Fruit fly (Drosophila melanogaster): ENCODE measurements around the gene RpL27.

The RpL27 gene

dm6 chr3R:25684859-25685258 is at the start of gene RpL27:
Gene RpL27, minus strand, starts transcription at chr3R:25685051.
- no peak for TF ChIP-seq CG8478 (optimal IDR thresholded peaks at IDR 0.05)
- TF ChIP-seq CTCF (optimal IDR thresholded peaks at IDR 0.05) = no peak

dm6 chr3R:25723795-25724194 is 38.9 kb upstream of the RpL27 start:
- TF ChIP-seq CG8478 (optimal IDR thresholded peaks at IDR 0.05) = no peak
- TF ChIP-seq CTCF (optimal IDR thresholded peaks at IDR 0.05) = no peak

DNA sequence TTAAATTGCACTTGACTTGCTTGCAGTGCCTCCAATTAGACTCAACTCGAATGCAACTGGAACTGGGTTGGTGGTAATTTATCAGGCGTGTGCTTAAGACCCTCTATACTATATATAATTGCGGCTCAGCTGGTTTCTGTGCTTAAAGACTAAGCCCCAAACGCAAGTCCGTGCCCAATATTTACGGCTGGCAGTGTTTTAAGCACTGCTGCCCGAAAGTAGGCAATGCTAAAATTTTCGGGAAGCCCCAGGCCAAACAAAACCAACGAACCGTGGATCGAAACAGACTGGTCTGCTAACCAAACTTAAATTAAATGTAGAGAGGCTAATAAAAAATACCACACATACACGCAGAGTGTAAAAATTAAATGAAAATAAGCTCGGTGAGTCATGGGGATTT is 36.2 kb upstream of the RpL27 start:
- TF ChIP-seq CG8478 (optimal IDR thresholded peaks at IDR 0.05) = no peak
- TF ChIP-seq CTCF (optimal IDR thresholded peaks at IDR 0.05) = no peak

DNA sequence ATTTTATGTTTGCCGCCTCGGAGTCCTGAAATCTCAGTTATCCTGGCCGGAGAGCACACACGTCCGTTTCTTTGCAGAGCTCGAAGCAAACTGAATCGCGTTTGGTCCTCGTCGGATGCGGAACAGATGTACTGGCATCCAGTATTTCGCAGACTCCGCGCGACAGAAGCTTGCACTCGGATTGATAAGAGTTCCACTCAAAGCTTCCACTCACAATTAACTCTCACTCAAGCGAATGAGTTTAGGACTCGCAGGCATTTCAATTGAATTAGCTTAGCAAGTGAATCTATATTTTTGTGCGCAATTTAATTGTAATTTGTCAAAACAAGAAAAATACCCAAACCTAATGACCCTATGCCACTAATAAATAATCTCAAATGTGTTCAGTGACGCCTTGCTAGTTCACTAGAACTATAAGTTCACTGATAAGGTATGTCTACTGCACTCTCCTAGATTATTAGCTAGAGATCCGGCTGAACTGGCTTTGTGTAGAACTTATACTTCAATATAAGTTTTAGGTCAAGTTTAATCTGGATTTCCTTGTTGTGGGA is 35.2 kb upstream of the RpL27 start:
- TF ChIP-seq CTCF (optimal IDR thresholded peaks at IDR 0.05) = no peak
- no peak for TF ChIP-seq CG8478 (optimal IDR thresholded peaks at IDR 0.05)

DNA sequence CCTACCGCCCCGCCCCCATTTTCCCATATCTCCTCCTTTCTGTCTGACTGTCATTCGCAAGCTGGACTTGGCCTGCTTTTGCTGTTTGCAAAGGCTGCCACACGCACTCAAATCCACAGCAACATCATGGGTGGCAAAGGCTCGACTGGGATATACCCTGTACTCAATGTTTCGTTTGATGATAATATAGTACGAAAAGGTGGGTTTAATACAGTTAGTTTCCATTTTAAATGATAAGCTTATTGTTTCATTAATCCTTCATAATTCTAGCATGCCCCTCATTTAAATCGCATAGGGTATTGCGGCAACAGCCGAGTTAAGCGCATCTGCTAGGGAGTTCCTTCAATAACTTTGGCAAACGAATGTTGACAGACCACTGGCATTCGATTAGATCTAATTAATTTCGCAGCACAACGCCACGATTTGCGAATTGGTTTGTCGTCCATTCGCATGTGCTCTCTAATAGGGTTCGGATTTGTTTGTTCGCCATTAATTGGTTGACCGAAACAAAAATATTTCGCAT is 9.4 kb upstream of the RpL27 start:
- TF ChIP-seq CTCF (optimal IDR thresholded peaks at IDR 0.05) = no peak
- no peak for TF ChIP-seq CG8478 (optimal IDR thresholded peaks at IDR 0.05)

- TF ChIP-seq CG8478 (optimal IDR thresholded peaks at IDR 0.05) (no peak), CTCF (optimal IDR thresholded peaks at IDR 0.05) (no peak)
Measured at dm6 chr3R:25686698-25687420, 2.0 kb upstream of the RpL27 start, which contains the start of gene CLS. Gene CLS, minus strand, starts transcription at chr3R:25687370.

dm6 chr3R:25680528-25680927 is 4.3 kb downstream of the RpL27 start, which contains the start of the genes CG4743 and Idh3g:
Gene CG4743, minus strand, starts transcription at chr3R:25680550.
Gene Idh3g, plus strand, starts transcription at chr3R:25680845.
- TF ChIP-seq CTCF (optimal IDR thresholded peaks at IDR 0.05) (no peak), CG8478 (optimal IDR thresholded peaks at IDR 0.05) (no peak)

- TF ChIP-seq CTCF (optimal IDR thresholded peaks at IDR 0.05) = peak in 1 of 2 experiments; percentile 24
- TF ChIP-seq CG8478 (optimal IDR thresholded peaks at IDR 0.05) = no peak
Measured at dm6 chr3R:25678489-25679082, 6.3 kb downstream of the RpL27 start, which contains the start of the genes CG4730 and CG5039. Gene CG4730, minus strand, starts transcription at chr3R:25678682. Gene CG5039, plus strand, starts transcription at chr3R:25678683.

- TF ChIP-seq CG8478 (optimal IDR thresholded peaks at IDR 0.05) = no peak
- no peak for TF ChIP-seq CTCF (optimal IDR thresholded peaks at IDR 0.05)
Measured at dm6 chr3R:25665509-25665908, 19.3 kb downstream of the RpL27 start, which contains the start of gene Lgr3. Gene Lgr3, plus strand, starts transcription at chr3R:25665809.

DNA sequence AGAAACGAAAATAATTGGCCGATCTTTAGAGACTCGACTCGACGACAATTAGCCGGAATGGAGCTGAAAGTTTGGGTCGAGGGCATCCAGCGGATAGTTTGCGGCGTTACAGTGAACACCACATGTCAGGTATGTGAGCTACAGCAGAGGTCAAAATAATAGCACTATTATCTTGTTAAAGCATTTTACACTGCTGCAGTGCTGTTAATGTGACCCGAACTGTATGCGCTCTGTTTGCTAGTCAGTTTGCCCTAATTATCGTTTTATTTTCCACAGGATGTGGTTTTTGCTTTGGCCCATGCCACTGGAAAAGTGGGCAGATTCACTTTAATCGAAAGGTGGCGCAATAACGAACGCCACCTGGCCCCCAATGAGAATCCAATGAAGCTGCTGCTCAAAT is 22.5 kb downstream of the RpL27 start:
- TF ChIP-seq CTCF (optimal IDR thresholded peaks at IDR 0.05) = no peak
- no peak for TF ChIP-seq CG8478 (optimal IDR thresholded peaks at IDR 0.05)

- TF ChIP-seq CTCF (optimal IDR thresholded peaks at IDR 0.05) (no peak), CG8478 (optimal IDR thresholded peaks at IDR 0.05) (no peak)
Measured at dm6 chr3R:25661531-25662193, 23.2 kb downstream of the RpL27 start, which contains the start of gene RASSF8. Gene RASSF8, plus strand, starts transcription at chr3R:25661795.

dm6 chr3R:25660985-25661530 is 23.8 kb downstream of the RpL27 start, which contains the start of gene Tnks:
Gene Tnks, minus strand, starts transcription at chr3R:25661286.
- TF ChIP-seq CG8478 (optimal IDR thresholded peaks at IDR 0.05) = no peak
- TF ChIP-seq CTCF (optimal IDR thresholded peaks at IDR 0.05) = no peak

DNA sequence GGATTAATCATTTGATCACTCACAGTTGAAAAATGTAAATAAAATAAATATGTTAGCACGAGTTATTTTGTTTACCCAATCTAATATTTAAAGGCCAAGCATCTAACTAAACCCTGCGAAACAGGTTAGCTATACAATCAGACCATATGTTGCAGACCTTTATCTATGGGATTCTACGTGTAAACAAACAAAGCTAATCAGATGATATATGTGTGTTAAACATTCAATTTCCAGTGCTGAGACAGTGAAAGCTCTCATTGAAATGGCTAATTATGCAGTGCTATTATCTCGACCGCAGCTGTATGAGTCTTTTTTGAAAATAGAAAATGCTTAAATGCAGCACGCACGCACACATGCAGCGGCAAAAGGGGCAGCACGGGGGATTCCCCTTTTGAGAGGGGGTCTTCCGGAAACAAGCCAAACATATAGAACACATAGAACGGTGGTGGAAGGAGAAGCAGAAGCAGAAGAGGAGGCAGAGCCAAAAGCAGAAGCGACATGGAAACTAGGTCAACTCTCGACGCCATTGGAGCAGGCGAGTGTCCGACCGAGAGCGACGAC is 24.9 kb downstream of the RpL27 start:
- TF ChIP-seq CG8478 (optimal IDR thresholded peaks at IDR 0.05) (no peak), CTCF (optimal IDR thresholded peaks at IDR 0.05) (no peak)

DNA sequence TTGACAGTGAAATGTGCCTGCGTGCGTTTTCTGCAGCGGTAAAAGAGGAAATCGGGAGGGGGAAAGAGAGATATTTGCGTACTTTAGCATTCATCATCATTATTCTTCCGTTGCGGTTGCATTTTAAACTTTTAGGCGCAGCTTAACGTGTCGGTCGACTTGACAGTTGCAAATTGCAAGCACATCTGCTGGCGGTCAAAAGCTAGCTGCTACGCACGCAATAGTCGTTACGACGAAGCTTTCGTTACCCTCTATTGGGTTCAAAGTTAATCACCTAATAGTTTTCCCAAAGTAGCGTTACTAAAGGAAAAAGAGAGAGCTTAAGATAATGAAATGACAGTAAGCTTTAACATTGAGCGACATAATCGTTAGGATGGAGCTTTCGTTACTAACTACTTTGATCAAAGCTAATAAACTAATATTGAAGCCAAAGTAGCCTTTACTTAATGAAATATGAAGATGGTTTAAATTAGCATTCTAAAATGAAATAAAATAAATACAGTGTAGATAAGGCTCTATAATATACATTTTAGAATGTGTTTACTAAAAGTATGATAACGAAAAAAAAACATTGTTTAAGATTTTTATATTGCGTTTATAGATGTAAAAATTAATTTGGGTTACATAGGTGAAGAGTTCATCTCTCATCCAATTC is 32.7 kb downstream of the RpL27 start:
- no peak for TF ChIP-seq CTCF (optimal IDR thresholded peaks at IDR 0.05)
- no peak for TF ChIP-seq CG8478 (optimal IDR thresholded peaks at IDR 0.05)

Data from S2 (cell line).